Fruit fly (Drosophila melanogaster) whole organism, embryonic: ENCODE measurements around the gene Snx6.
A peak's percentile ranks its signal among the peaks of the same experiment; 100 is the strongest.

Experiments
- Ada2b ChIP-seq: fragments of 200-800 bp; sonication (Bioruptor generic); IDR thresholded peaks from 2 replicates; pipeline ENCODE4 v1.3.6; 2022; ENCODE audit warnings: missing biosample characterization, missing genetic modification characterization
- Atf-2 ChIP-seq: fragments of 200-800 bp; sonication (Bioruptor generic); optimal IDR thresholded peaks from 2 replicates; lab custom pipeline; 2016; ENCODE audit warnings: missing biosample characterization, missing genetic modification characterization
- Atf3 ChIP-seq: fragments of 200-800 bp; sonication (Bioruptor generic); optimal IDR thresholded peaks from 3 replicates; lab custom pipeline; 2016; ENCODE audit warnings: missing biosample characterization, missing genetic modification characterization
- B-H2 ChIP-seq: fragments of 200-800 bp; sonication (Bioruptor generic); optimal IDR thresholded peaks from 2 replicates; lab custom pipeline; 2018; ENCODE audit warnings: missing biosample characterization, mild to moderate bottlenecking, missing genetic modification characterization
- CG10147 ChIP-seq: fragments of 200-800 bp; sonication (Bioruptor generic); optimal IDR thresholded peaks from 2 replicates; lab custom pipeline; 2019; ENCODE audit warnings: missing biosample characterization, mild to moderate bottlenecking, missing genetic modification characterization, moderate library complexity
- CG10209 ChIP-seq: fragments of 200-800 bp; sonication (Bioruptor generic); optimal IDR thresholded peaks from 3 replicates; lab custom pipeline; 2017; ENCODE audit warnings: missing biosample characterization, mild to moderate bottlenecking, missing genetic modification characterization, missing genetic modification reagents
- CG10366 ChIP-seq: fragments of 200-800 bp; sonication (Bioruptor generic); IDR thresholded peaks from 2 replicates; pipeline ENCODE4 v1.3.6; 2022; ENCODE audit warnings: missing biosample characterization, missing genetic modification characterization
- CG11247 ChIP-seq: fragments of 200-800 bp; sonication (Bioruptor generic); IDR thresholded peaks from 2 replicates; pipeline ENCODE4 v1.3.6; 2022; ENCODE audit warnings: missing biosample characterization, missing genetic modification characterization
- CG11504 ChIP-seq: fragments of 200-800 bp; sonication (Bioruptor generic); optimal IDR thresholded peaks from 3 replicates; lab custom pipeline; 2019; ENCODE audit warnings: missing biosample characterization, mild to moderate bottlenecking, missing genetic modification characterization, moderate library complexity
- CG11696 ChIP-seq: fragments of 200-800 bp; sonication (Bioruptor generic); IDR thresholded peaks from 2 replicates; pipeline ENCODE4 v1.3.6; 2022; ENCODE audit warnings: missing biosample characterization, missing genetic modification characterization
- CG13296 ChIP-seq: fragments of 200-800 bp; sonication (Bioruptor generic); optimal IDR thresholded peaks from 3 replicates; lab custom pipeline; 2018; ENCODE audit warnings: missing biosample characterization, mild to moderate bottlenecking, missing genetic modification characterization
- CG13624 ChIP-seq: fragments of 200-800 bp; sonication (Bioruptor generic); optimal IDR thresholded peaks from 2 replicates; lab custom pipeline; 2016; ENCODE audit warnings: missing biosample characterization, missing genetic modification characterization
- CG13775 ChIP-seq: fragments of 200-800 bp; sonication (Bioruptor generic); optimal IDR thresholded peaks from 3 replicates; lab custom pipeline; 2017; ENCODE audit warnings: missing biosample characterization, mild to moderate bottlenecking, missing genetic modification characterization
- CG14441 ChIP-seq: fragments of 200-800 bp; sonication (Bioruptor generic); IDR thresholded peaks from 2 replicates; pipeline ENCODE4 v1.3.6; 2022; ENCODE audit warnings: missing biosample characterization, missing genetic modification characterization
- CG16779 ChIP-seq: fragments of 200-800 bp; sonication (Bioruptor generic); IDR thresholded peaks from 2 replicates; pipeline ENCODE4 v1.3.6; 2022; ENCODE audit warnings: missing biosample characterization, missing genetic modification characterization
- CG16863 ChIP-seq: fragments of 200-800 bp; sonication (Bioruptor generic); optimal IDR thresholded peaks from 3 replicates; lab custom pipeline; 2016; ENCODE audit warnings: missing biosample characterization, missing genetic modification characterization
- CG2116 ChIP-seq: fragments of 200-800 bp; sonication (Bioruptor generic); optimal IDR thresholded peaks from 3 replicates; lab custom pipeline; 2018; ENCODE audit warnings: missing biosample characterization, mild to moderate bottlenecking, missing genetic modification characterization
- CG34422 ChIP-seq: fragments of 200-800 bp; sonication (Bioruptor generic); IDR thresholded peaks from 3 replicates; pipeline ENCODE4 v1.3.6; 2022; ENCODE audit warnings: missing biosample characterization, missing genetic modification characterization
- CG42726 ChIP-seq: fragments of 200-800 bp; sonication (Bioruptor generic); IDR thresholded peaks from 2 replicates; pipeline ENCODE4 v1.3.6; 2022; ENCODE audit warnings: missing biosample characterization, missing genetic modification characterization; ENCODE audit not compliant: partially characterized antibody
- CG4707 ChIP-seq: fragments of 200-800 bp; sonication (Bioruptor generic); optimal IDR thresholded peaks from 2 replicates; lab custom pipeline; 2018; ENCODE audit warnings: missing biosample characterization, mild to moderate bottlenecking, missing genetic modification characterization, moderate library complexity
- CG5180 ChIP-seq: fragments of 200-800 bp; sonication (Bioruptor generic); optimal IDR thresholded peaks from 3 replicates; lab custom pipeline; 2017; ENCODE audit warnings: missing biosample characterization, missing genetic modification characterization, mild to moderate bottlenecking, moderate library complexity, missing genetic modification reagents
- CG6272 ChIP-seq: fragments of 200-800 bp; sonication (Bioruptor generic); IDR thresholded peaks from 2 replicates; pipeline ENCODE4 v1.3.6; 2022; ENCODE audit warnings: missing biosample characterization, missing genetic modification characterization
- CG6765 ChIP-seq: fragments of 200-800 bp; sonication (Bioruptor generic); optimal IDR thresholded peaks from 3 replicates; lab custom pipeline; 2017; ENCODE audit warnings: missing biosample characterization, mild to moderate bottlenecking, missing genetic modification characterization
- CG9727 ChIP-seq: fragments of 200-800 bp; sonication (Bioruptor generic); optimal IDR thresholded peaks from 3 replicates; lab custom pipeline; 2017; ENCODE audit warnings: missing biosample characterization, mild to moderate bottlenecking, missing genetic modification characterization
- CG9797 ChIP-seq: fragments of 200-800 bp; sonication (Bioruptor generic); optimal IDR thresholded peaks from 3 replicates; lab custom pipeline; 2018; ENCODE audit warnings: missing biosample characterization, mild to moderate bottlenecking, missing genetic modification characterization
- CrebB ChIP-seq: fragments of 200-800 bp; sonication (Bioruptor generic); optimal IDR thresholded peaks from 3 replicates; lab custom pipeline; 2018; ENCODE audit warnings: missing biosample characterization, mild to moderate bottlenecking, missing genetic modification characterization
- Deaf1 ChIP-seq: fragments of 200-800 bp; optimal IDR thresholded peaks from 3 replicates; lab custom pipeline; 2019; ENCODE audit warnings: missing biosample characterization, mild to moderate bottlenecking, missing genetic modification characterization, moderate library complexity
- Doc3 ChIP-seq: fragments of 200-800 bp; sonication (Bioruptor generic); IDR thresholded peaks from 3 replicates; pipeline ENCODE4 v1.3.6; 2022; ENCODE audit warnings: missing biosample characterization, missing genetic modification characterization; ENCODE audit not compliant: partially characterized antibody
- Dref ChIP-seq: fragments of 200-800 bp; sonication (Bioruptor generic); IDR thresholded peaks from 2 replicates; pipeline ENCODE4 v1.3.6; 2022; ENCODE audit warnings: missing biosample characterization, missing genetic modification characterization
- Fer2 ChIP-seq: fragments of 200-800 bp; sonication (Bioruptor generic); optimal IDR thresholded peaks from 2 replicates; lab custom pipeline; 2018; ENCODE audit warnings: missing biosample characterization, mild to moderate bottlenecking, missing genetic modification characterization, moderate library complexity
- H15 ChIP-seq: fragments of 200-800 bp; sonication (Bioruptor generic); IDR thresholded peaks from 3 replicates; pipeline ENCODE4 v1.3.6; 2022; ENCODE audit warnings: missing biosample characterization, missing genetic modification characterization
- HLH4C ChIP-seq: fragments of 200-800 bp; sonication (Bioruptor generic); IDR thresholded peaks from 3 replicates; pipeline ENCODE4 v1.3.6; 2022; ENCODE audit warnings: missing biosample characterization, missing genetic modification characterization; ENCODE audit not compliant: partially characterized antibody
- Lim3 ChIP-seq: fragments of 200-800 bp; sonication (Bioruptor generic); IDR thresholded peaks from 2 replicates; pipeline ENCODE4 v1.3.6; 2022; ENCODE audit warnings: missing biosample characterization, missing genetic modification characterization
- Optix ChIP-seq: fragments of 200-800 bp; sonication (Bioruptor generic); IDR thresholded peaks from 3 replicates; pipeline ENCODE4 v1.3.6; 2022; ENCODE audit warnings: missing biosample characterization, missing genetic modification characterization
- Sox102F ChIP-seq: fragments of 200-800 bp; sonication (Bioruptor generic); optimal IDR thresholded peaks from 2 replicates; lab custom pipeline; 2018; ENCODE audit warnings: missing biosample characterization, mild to moderate bottlenecking, missing genetic modification characterization, moderate library complexity
- Spps ChIP-seq: fragments of 200-800 bp; sonication (Bioruptor generic); optimal IDR thresholded peaks from 2 replicates; lab custom pipeline; 2018; ENCODE audit warnings: missing biosample characterization, mild to moderate bottlenecking, missing genetic modification characterization
- Tbp ChIP-seq: fragments of >200 bp; optimal IDR thresholded peaks from 2 replicates; lab custom pipeline; 2018; ENCODE audit warnings: missing biosample characterization, missing genetic modification characterization
- YL-1 ChIP-seq: fragments of 200-800 bp; sonication (Bioruptor generic); optimal IDR thresholded peaks from 3 replicates; lab custom pipeline; 2017; ENCODE audit warnings: missing biosample characterization, mild to moderate bottlenecking, missing genetic modification characterization
- bcd ChIP-seq: fragments of 200-800 bp; sonication (Bioruptor generic); optimal IDR thresholded peaks from 2 replicates; lab custom pipeline; 2017; ENCODE audit warnings: missing biosample characterization, mild to moderate bottlenecking, missing genetic modification characterization
- ems ChIP-seq: fragments of 200-800 bp; sonication (Bioruptor generic); optimal IDR thresholded peaks from 3 replicates; lab custom pipeline; 2016; ENCODE audit warnings: missing biosample characterization, missing genetic modification characterization
- eyg ChIP-seq: fragments of 200-800 bp; sonication (Bioruptor generic); optimal IDR thresholded peaks from 3 replicates; lab custom pipeline; 2016; ENCODE audit warnings: missing biosample characterization, missing genetic modification characterization
- ftz-f1 ChIP-seq: fragments of 200-800 bp; sonication (Bioruptor generic); optimal IDR thresholded peaks from 2 replicates; lab custom pipeline; 2016; ENCODE audit warnings: missing biosample characterization, missing genetic modification characterization
- fu2 ChIP-seq: fragments of 200-800 bp; sonication (Bioruptor generic); optimal IDR thresholded peaks from 2 replicates; lab custom pipeline; 2016; ENCODE audit warnings: missing biosample characterization, missing genetic modification characterization
- gcm2 ChIP-seq: fragments of 200-800 bp; sonication (Bioruptor generic); optimal IDR thresholded peaks from 2 replicates; lab custom pipeline; 2016; ENCODE audit warnings: missing biosample characterization, missing genetic modification characterization
- hth ChIP-seq: fragments of >200 bp; optimal IDR thresholded peaks from 2 replicates; lab custom pipeline; 2017; ENCODE audit warnings: inconsistent platforms
- lilli ChIP-seq: fragments of 200-800 bp; sonication (Bioruptor generic); optimal IDR thresholded peaks from 3 replicates; lab custom pipeline; 2016; ENCODE audit warnings: missing biosample characterization, missing genetic modification characterization
- nmo ChIP-seq: fragments of 200-800 bp; sonication (Bioruptor generic); optimal IDR thresholded peaks from 2 replicates; lab custom pipeline; 2018; ENCODE audit warnings: missing biosample characterization, mild to moderate bottlenecking, missing genetic modification characterization, moderate library complexity
- pb ChIP-seq: fragments of 200-800 bp; sonication (Bioruptor generic); optimal IDR thresholded peaks from 3 replicates; lab custom pipeline; 2016; ENCODE audit warnings: missing biosample characterization, missing genetic modification characterization
- slbo ChIP-seq: fragments of 200-800 bp; sonication (Bioruptor generic); IDR thresholded peaks from 2 replicates; pipeline ENCODE4 v1.3.6; 2022; ENCODE audit warnings: missing biosample characterization, missing genetic modification characterization
- toy ChIP-seq: fragments of 200-800 bp; sonication (Bioruptor generic); IDR thresholded peaks from 2 replicates; pipeline ENCODE4 v1.3.6; 2022; ENCODE audit warnings: missing biosample characterization, missing genetic modification characterization
- wor ChIP-seq: fragments of 200-800 bp; sonication (Bioruptor generic); IDR thresholded peaks from 2 replicates; pipeline ENCODE4 v1.3.6; 2022; ENCODE audit warnings: missing biosample characterization, missing genetic modification characterization
- zen2 ChIP-seq: fragments of 200-800 bp; sonication (Bioruptor generic); IDR thresholded peaks from 3 replicates; pipeline ENCODE4 v1.3.6; 2022; ENCODE audit warnings: missing biosample characterization, missing genetic modification characterization; ENCODE audit not compliant: partially characterized antibody

Snx6 gene

dm6 chr2L:8211070-8211469, 9.5 kb downstream of the Snx6 start, which contains the start of gene Ssb-c31a (continued):
- peak; percentile 55 for TF ChIP-seq bcd (GFP tag; lab: Kevin White, UChicago)
- no peak for TF ChIP-seq Deaf1 (tag; lab: Kevin White, UChicago)
- no peak for TF ChIP-seq Optix (GFP tag; lab: Robert Waterston, UW)
- TF ChIP-seq CG6765 (GFP tag; lab: Kevin White, UChicago), result no peak
- TF ChIP-seq Dref (GFP tag; lab: Robert Waterston, UW), result peak; percentile 62
- no peak for TF ChIP-seq CG16779 (GFP tag; lab: Robert Waterston, UW)
- TF ChIP-seq Tbp (GFP tag; lab: Kevin White, UChicago), result no peak
- TF ChIP-seq slbo, result peak; percentile 66; the same call in 1 of the 2 replicates
- TF ChIP-seq CG9797 (GFP tag; lab: Kevin White, UChicago), result peak; percentile 15
- TF ChIP-seq CG10147 (GFP tag; lab: Kevin White, UChicago), result peak; percentile 61
- TF ChIP-seq wor (GFP tag; lab: Robert Waterston, UW), result no peak
- TF ChIP-seq pb (GFP tag; lab: Kevin White, UChicago), result no peak
- TF ChIP-seq YL-1, result peak; percentile 52
- no peak for TF ChIP-seq CG14441 (GFP tag; lab: Robert Waterston, UW)
- no peak for TF ChIP-seq Lim3 (GFP tag; lab: Robert Waterston, UW)
- TF ChIP-seq CG13775 (GFP tag; lab: Kevin White, UChicago), result peak; percentile 53
- no peak for TF ChIP-seq Sox102F
- TF ChIP-seq CG10366 (GFP tag; lab: Robert Waterston, UW), result peak; percentile 30; the same call in 1 of the 2 replicates
- peak; percentile 82 for TF ChIP-seq CG13624 (GFP tag; lab: Kevin White, UChicago)
- peak; percentile 15 for TF ChIP-seq Fer2
- TF ChIP-seq CG11247 (GFP tag; lab: Robert Waterston, UW), result no peak
- peak; percentile 54 for TF ChIP-seq CG11504 (tag; lab: Kevin White, UChicago)
- TF ChIP-seq CrebB (tag; lab: Kevin White, UChicago), result peak; percentile 27
- no peak for TF ChIP-seq hth (lab: Kevin White, UChicago)
- TF ChIP-seq Doc3 (GFP tag; lab: Robert Waterston, UW), result peak; percentile 87
- peak; percentile 45 for TF ChIP-seq CG9727 (GFP tag; lab: Kevin White, UChicago)
- TF ChIP-seq CG16863, result peak; percentile 19
- no peak for TF ChIP-seq toy (GFP tag; lab: Robert Waterston, UW)
- peak; percentile 84 for TF ChIP-seq lilli (GFP tag; lab: Kevin White, UChicago)
- TF ChIP-seq ftz-f1 (GFP tag; lab: Kevin White, UChicago), result no peak
- peak; percentile 29; the same call in 1 of the 3 replicates for TF ChIP-seq CG34422
- no peak for TF ChIP-seq Ada2b (GFP tag; lab: Robert Waterston, UW)
- TF ChIP-seq CG2116 (GFP tag; lab: Kevin White, UChicago), result peak; percentile 79
- peak; percentile 64 for TF ChIP-seq nmo (GFP tag; lab: Kevin White, UChicago)
- TF ChIP-seq Atf3 (GFP tag; lab: Kevin White, UChicago), result no peak
- peak; percentile 40 for TF ChIP-seq CG10209
- peak; percentile 51 for TF ChIP-seq Atf-2
- TF ChIP-seq CG4707, result no peak
- TF ChIP-seq CG6272 (GFP tag; lab: Robert Waterston, UW), result no peak
- no peak for TF ChIP-seq H15 (GFP tag; lab: Robert Waterston, UW)
- peak; percentile 13 for TF ChIP-seq Spps (tag; lab: Kevin White, UChicago)
- TF ChIP-seq B-H2 (GFP tag; lab: Kevin White, UChicago), result peak; percentile 86
- no peak for TF ChIP-seq fu2 (GFP tag; lab: Kevin White, UChicago)
- peak; percentile 62 for TF ChIP-seq CG13296 (GFP tag; lab: Kevin White, UChicago)
- TF ChIP-seq eyg, result no peak
- no peak for TF ChIP-seq gcm2 (GFP tag; lab: Kevin White, UChicago)
- peak; percentile 28; the same call in 1 of the 3 replicates for TF ChIP-seq zen2 (GFP tag; lab: Robert Waterston, UW)
- peak; percentile 69 for TF ChIP-seq HLH4C (GFP tag; lab: Robert Waterston, UW)
- no peak for TF ChIP-seq CG42726 (GFP tag; lab: Robert Waterston, UW)
- TF ChIP-seq ems, result peak; percentile 42
- no peak for TF ChIP-seq CG5180
- TF ChIP-seq CG11696 (GFP tag; lab: Robert Waterston, UW), result no peak
